Worm (Caenorhabditis elegans): Measurements from ENCODE around the gene sdz-31.

sdz-31 gene

DNA sequence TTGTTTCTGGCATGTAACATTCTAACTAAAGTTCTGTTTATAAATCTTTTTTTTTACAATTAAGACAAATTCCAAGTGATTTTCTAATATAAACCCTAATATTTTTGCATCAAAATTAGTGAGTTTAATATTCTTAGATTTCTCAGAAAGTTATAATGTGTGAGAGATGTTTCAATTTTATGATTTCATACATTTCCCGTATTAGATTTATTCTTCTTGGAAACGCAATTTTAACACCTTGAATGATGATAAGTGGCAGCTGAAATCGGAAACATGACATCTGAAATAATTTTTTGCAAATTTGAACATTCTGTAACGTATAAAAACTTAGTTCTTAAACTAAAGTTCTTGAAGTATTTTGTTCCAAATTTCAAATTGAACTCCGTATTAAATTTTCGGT lies 21.2 kb downstream of the sdz-31 start:
- TF ChIP-seq nhr-47 (tag; optimal IDR thresholded peaks at IDR 0.05): peak; percentile 66
- no peak for TF ChIP-seq grh-1 (GFP tag; IDR thresholded peaks at IDR 0.05)
- TF ChIP-seq hlh-4 (tag; optimal IDR thresholded peaks at IDR 0.05): peak; percentile 94
- no peak for TF ChIP-seq swsn-7 (tag; optimal IDR thresholded peaks at IDR 0.05)
- peak; percentile 43 for TF ChIP-seq fkh-8 (tag; optimal IDR thresholded peaks at IDR 0.05)
- no peak for TF ChIP-seq rnt-1 (tag; optimal IDR thresholded peaks at IDR 0.05)
- no peak for TF ChIP-seq sox-4 (tag; optimal IDR thresholded peaks at IDR 0.05)
- TF ChIP-seq egl-13 (tag; optimal IDR thresholded peaks at IDR 0.05): peak; percentile 67
- peak; percentile 42 for TF ChIP-seq nhr-71 (tag; optimal IDR thresholded peaks at IDR 0.05)

DNA sequence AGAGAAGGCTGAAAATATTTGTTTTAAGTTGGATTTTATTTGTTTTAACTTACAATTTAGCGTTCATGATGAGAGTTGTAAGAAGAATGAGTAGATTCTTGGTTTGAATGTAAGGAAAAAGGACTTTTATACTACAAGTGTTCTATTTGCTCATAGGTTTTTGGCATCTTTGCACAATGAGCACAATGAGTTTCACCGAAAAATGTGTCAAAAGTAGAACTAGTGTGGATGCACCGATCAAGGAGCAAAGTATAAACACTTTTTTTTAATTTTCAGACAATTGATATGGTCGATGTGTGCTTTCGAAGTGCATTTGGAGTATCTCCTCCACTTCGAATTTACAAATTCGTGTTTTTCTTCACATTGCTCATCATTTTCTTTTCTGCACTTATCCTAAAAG lies 26.1 kb downstream of the sdz-31 start, which contains the start of gene fipr-11:
Gene fipr-11, minus strand, starts transcription at position 101 of the 400 bp plus-strand sequence.
- no peak for TF ChIP-seq sup-37 (GFP tag; optimal IDR thresholded peaks at IDR 0.05)
- no peak for TF ChIP-seq ceh-8 (GFP tag; optimal IDR thresholded peaks at IDR 0.05)
- TF ChIP-seq hlh-4 (tag; optimal IDR thresholded peaks at IDR 0.05): no peak
- TF ChIP-seq rnt-1 (tag; optimal IDR thresholded peaks at IDR 0.05): no peak
- TF ChIP-seq nhr-11 (tag; optimal IDR thresholded peaks at IDR 0.05): no peak
- no peak for TF ChIP-seq zag-1 (tag; optimal IDR thresholded peaks at IDR 0.05)
- no peak for TF ChIP-seq xbp-1 (tag; optimal IDR thresholded peaks at IDR 0.05)
- no peak for TF ChIP-seq ama-1 (optimal IDR thresholded peaks at IDR 0.05)
- TF ChIP-seq ceh-90 (tag; optimal IDR thresholded peaks at IDR 0.05): no peak
- TF ChIP-seq lin-14 (GFP tag; optimal IDR thresholded peaks at IDR 0.05): no peak
- no peak for TF ChIP-seq Y116A8C.19 (tag; optimal IDR thresholded peaks at IDR 0.05; ENCODE audit: borderline replicate concordance)

DNA sequence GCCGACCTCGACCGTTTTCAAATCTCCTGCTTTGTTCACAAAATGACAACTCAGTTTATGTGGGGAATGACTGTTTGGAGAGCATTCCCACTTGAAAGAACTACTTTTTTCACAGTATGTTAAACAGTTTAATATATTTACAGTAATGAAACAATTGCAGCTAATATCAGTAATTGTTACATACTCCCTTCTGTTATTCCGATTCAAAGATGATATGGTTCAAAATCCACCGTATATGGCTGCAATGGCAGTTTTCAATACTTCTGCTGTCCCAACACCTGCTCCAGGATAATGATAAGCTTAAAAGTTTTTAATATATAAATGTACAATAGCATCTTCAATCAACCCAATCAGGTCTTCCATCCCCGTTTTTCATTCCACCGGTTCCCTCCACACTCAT lies 27.2 kb downstream of the sdz-31 start:
- TF ChIP-seq dpl-1 (GFP tag; optimal IDR thresholded peaks at IDR 0.05) (no peak), nhr-11 (tag; optimal IDR thresholded peaks at IDR 0.05) (no peak), C34B4.2 (tag; optimal IDR thresholded peaks at IDR 0.05) (no peak), nhr-77 (tag; optimal IDR thresholded peaks at IDR 0.05) (no peak)

DNA sequence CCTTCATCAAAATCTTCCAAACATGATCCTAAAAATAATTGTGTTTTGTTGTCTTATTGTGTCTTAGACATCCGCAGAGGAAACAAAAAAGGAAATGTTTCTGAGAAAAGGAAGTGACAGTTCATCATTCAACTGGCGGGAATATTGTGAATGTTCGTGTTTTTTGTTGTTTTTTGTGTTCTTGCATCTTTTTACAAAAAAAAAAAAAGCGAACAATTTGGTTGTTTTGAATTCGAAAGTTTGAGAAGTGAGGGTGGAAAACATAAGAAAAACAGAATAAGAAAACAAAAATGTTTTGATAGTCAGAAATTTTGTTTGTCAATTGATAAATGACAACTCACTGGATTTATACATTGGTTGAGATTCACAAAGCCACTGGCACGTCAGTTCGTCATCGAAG lies 29.7 kb downstream of the sdz-31 start:
- TF ChIP-seq aha-1 (tag; optimal IDR thresholded peaks at IDR 0.05) (no peak), lir-3 (tag; optimal IDR thresholded peaks at IDR 0.05; ENCODE audit: poor library complexity) (no peak), ceh-8 (GFP tag; optimal IDR thresholded peaks at IDR 0.05) (no peak), nhr-85 (tag) (no peak), efl-1 (optimal IDR thresholded peaks at IDR 0.05) (no peak), efl-1 (GFP tag; optimal IDR thresholded peaks at IDR 0.05 in 1 of 2) (no peak), sup-37 (GFP tag; optimal IDR thresholded peaks at IDR 0.05) (no peak), nhr-84 (tag; optimal IDR thresholded peaks at IDR 0.05) (no peak), ceh-82 (tag; optimal IDR thresholded peaks at IDR 0.05) (no peak), lsy-2 (tag; optimal IDR thresholded peaks at IDR 0.05) (no peak), vab-15 (tag; optimal IDR thresholded peaks at IDR 0.05) (no peak), skn-1 (tag; optimal IDR thresholded peaks at IDR 0.05) (no peak), sptf-1 (tag; optimal IDR thresholded peaks at IDR 0.05) (no peak), C16A3.4 (tag; optimal IDR thresholded peaks at IDR 0.05) (no peak), unc-62 (GFP tag; optimal IDR thresholded peaks at IDR 0.05) (no peak), ztf-11 (tag; optimal IDR thresholded peaks at IDR 0.05) (no peak), nhr-76 (tag; optimal IDR thresholded peaks at IDR 0.05) (no peak)

DNA sequence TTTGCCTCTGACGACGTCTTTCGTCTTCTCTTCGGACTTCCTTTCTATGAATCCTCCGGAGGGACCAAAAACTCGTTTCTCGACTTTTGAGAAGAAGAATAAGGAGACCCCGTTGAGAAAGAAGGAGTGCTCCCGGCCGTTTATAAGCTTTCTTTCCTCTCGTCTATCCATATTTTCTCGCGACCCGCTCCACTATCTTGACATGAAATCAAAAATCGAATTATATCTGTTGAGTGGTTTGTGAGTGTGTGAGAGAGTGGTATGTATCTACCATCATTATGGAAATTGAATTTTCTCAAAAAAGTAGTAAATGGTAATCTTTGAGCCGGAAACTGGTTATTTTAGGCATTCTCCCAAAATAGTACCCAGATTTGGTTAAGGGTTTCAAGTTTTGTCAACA lies 31.2 kb downstream of the sdz-31 start:
- TF ChIP-seq C04F5.9 (tag; optimal IDR thresholded peaks at IDR 0.05) (no peak), lin-14 (GFP tag; optimal IDR thresholded peaks at IDR 0.05) (peak; percentile 70)
